Worm (Caenorhabditis elegans) whole organism, L3 larva: Measurements from ENCODE around the gene yju-2.

Source experiments
- R02D3.7 ChIP-seq: fragments of 150-350 bp; optimal IDR thresholded peaks from 2 replicates; lab custom pipeline; 2014; ENCODE audit warnings: missing biosample characterization, missing genetic modification characterization
- ZK546.5 ChIP-seq: sonication (generic microtip); optimal IDR thresholded peaks from 2 replicates; lab custom pipeline; 2017; ENCODE audit warnings: missing biosample characterization, missing genetic modification characterization
- aly-2 ChIP-seq: fragments of 150-350 bp; optimal IDR thresholded peaks from 2 replicates; lab custom pipeline; 2014; ENCODE audit warnings: missing biosample characterization, missing genetic modification characterization
- ama-1 ChIP-seq: fragments of 150-350 bp; optimal IDR thresholded peaks from 2 replicates; lab custom pipeline; 2018
- ceh-16 ChIP-seq: sonication (generic microtip); optimal IDR thresholded peaks from 2 replicates; lab custom pipeline; 2017; ENCODE audit warnings: missing biosample characterization, missing genetic modification characterization
- ceh-28 ChIP-seq: fragments of 150-350 bp; optimal IDR thresholded peaks from 2 replicates; lab custom pipeline; 2014; ENCODE audit warnings: missing biosample characterization, missing genetic modification reagents, missing genetic modification characterization
- ceh-82 ChIP-seq: fragments of 150-350 bp; optimal IDR thresholded peaks from 2 replicates; lab custom pipeline; 2014; ENCODE audit warnings: missing biosample characterization, missing genetic modification characterization
- ceh-9 ChIP-seq: sonication (generic microtip); optimal IDR thresholded peaks from 2 replicates; lab custom pipeline; 2018; ENCODE audit warnings: missing biosample characterization, missing genetic modification characterization
- daf-12 ChIP-seq: fragments of 150-350 bp; optimal IDR thresholded peaks from 2 replicates; lab custom pipeline; 2014; ENCODE audit warnings: missing biosample characterization, missing genetic modification reagents, missing genetic modification characterization
- egl-27 ChIP-seq: sonication (generic microtip); optimal IDR thresholded peaks from 4 replicates; lab custom pipeline; 2017; ENCODE audit warnings: missing biosample characterization, missing genetic modification reagents, missing genetic modification characterization
- egl-5 ChIP-seq: fragments of 150-350 bp; optimal IDR thresholded peaks from 2 replicates; lab custom pipeline; 2017; ENCODE audit warnings: missing biosample characterization, missing genetic modification reagents, missing genetic modification characterization, inconsistent platforms
- elt-1 ChIP-seq: fragments of 150-350 bp; optimal IDR thresholded peaks from 2 replicates; lab custom pipeline; 2014; ENCODE audit warnings: missing biosample characterization, missing genetic modification characterization
- elt-3 ChIP-seq, 3 experiments: fragments of 150-350 bp in 1 of 3; sonication (generic microtip) in 2 of 3; optimal IDR thresholded peaks; 2 replicates in 2 of 3; 4 replicates in 1 of 3; lab custom pipeline; 2014 to 2017; ENCODE audit warnings: missing biosample characterization in 3 of 3, missing genetic modification characterization in 3 of 3
- eor-1 ChIP-seq, 2 experiments: fragments of 150-350 bp; optimal IDR thresholded peaks; 2 replicates each; lab custom pipeline; 2014 to 2018; ENCODE audit warnings: missing biosample characterization in 2 of 2, missing genetic modification characterization in 2 of 2
- fkh-10 ChIP-seq: sonication (generic microtip); optimal IDR thresholded peaks from 2 replicates; lab custom pipeline; 2017; ENCODE audit warnings: missing biosample characterization, missing genetic modification reagents, missing genetic modification characterization
- fkh-2 ChIP-seq: fragments of 150-350 bp; optimal IDR thresholded peaks from 2 replicates; lab custom pipeline; 2014; ENCODE audit warnings: missing biosample characterization, missing genetic modification reagents, missing genetic modification characterization
- fos-1 ChIP-seq: fragments of 150-350 bp; optimal IDR thresholded peaks from 2 replicates; lab custom pipeline; 2014; ENCODE audit warnings: missing biosample characterization, missing genetic modification characterization
- jun-1 ChIP-seq: fragments of 150-350 bp; optimal IDR thresholded peaks from 2 replicates; lab custom pipeline; 2014; ENCODE audit warnings: missing biosample characterization, missing genetic modification reagents, missing genetic modification characterization
- lin-15B ChIP-seq: fragments of 150-350 bp; optimal IDR thresholded peaks from 2 replicates; lab custom pipeline; 2014; ENCODE audit warnings: missing biosample characterization, missing genetic modification characterization
- lin-39 ChIP-seq: fragments of 150-350 bp; optimal IDR thresholded peaks from 2 replicates; lab custom pipeline; 2018; ENCODE audit warnings: missing biosample characterization, missing genetic modification reagents, missing genetic modification characterization
- lsy-12 ChIP-seq: sonication (generic microtip); optimal IDR thresholded peaks from 2 replicates; lab custom pipeline; 2016; ENCODE audit warnings: mild to moderate bottlenecking, missing genetic modification characterization, missing compliant biosample characterization
- mdl-1 ChIP-seq: fragments of 150-350 bp; optimal IDR thresholded peaks from 2 replicates; lab custom pipeline; 2014; ENCODE audit warnings: missing biosample characterization, missing genetic modification characterization
- mml-1 ChIP-seq: fragments of 150-350 bp; sonication (generic microtip); optimal IDR thresholded peaks from 3 replicates; lab custom pipeline; 2014; ENCODE audit warnings: missing biosample characterization, missing genetic modification characterization
- nfya-1 ChIP-seq: sonication (generic microtip); optimal IDR thresholded peaks from 2 replicates; lab custom pipeline; 2017; ENCODE audit warnings: missing genetic modification characterization, mild to moderate bottlenecking, missing compliant biosample characterization, antibody characterized with exemption, moderate library complexity; ENCODE audit not compliant: insufficient read depth
- nhr-11 ChIP-seq: fragments of 150-350 bp; optimal IDR thresholded peaks from 2 replicates; lab custom pipeline; 2014; ENCODE audit warnings: missing biosample characterization, missing genetic modification characterization
- nhr-12 ChIP-seq: fragments of 150-350 bp; optimal IDR thresholded peaks from 2 replicates; lab custom pipeline; 2014; ENCODE audit warnings: missing biosample characterization, missing genetic modification characterization
- nhr-23 ChIP-seq: fragments of 150-350 bp; optimal IDR thresholded peaks from 2 replicates; lab custom pipeline; 2014; ENCODE audit warnings: missing biosample characterization, missing genetic modification reagents, missing genetic modification characterization
- nhr-237 ChIP-seq: fragments of 150-350 bp; optimal IDR thresholded peaks from 2 replicates; lab custom pipeline; 2014; ENCODE audit warnings: missing biosample characterization, missing genetic modification characterization
- nhr-25 ChIP-seq: sonication (generic microtip); optimal IDR thresholded peaks from 2 replicates; lab custom pipeline; 2017; ENCODE audit warnings: missing biosample characterization, missing genetic modification characterization
- nhr-28 ChIP-seq: fragments of 150-350 bp; optimal IDR thresholded peaks from 2 replicates; lab custom pipeline; 2014; ENCODE audit warnings: missing biosample characterization, missing genetic modification characterization
- nhr-67 ChIP-seq: fragments of 150-350 bp; optimal IDR thresholded peaks from 2 replicates; lab custom pipeline; 2014; ENCODE audit warnings: missing biosample characterization, missing genetic modification characterization
- nhr-76 ChIP-seq: fragments of 150-350 bp; sonication (generic microtip); optimal IDR thresholded peaks from 5 replicates; lab custom pipeline; 2014; ENCODE audit warnings: missing biosample characterization, missing genetic modification characterization
- nhr-77 ChIP-seq: fragments of 150-350 bp; optimal IDR thresholded peaks from 2 replicates; lab custom pipeline; 2014; ENCODE audit warnings: missing biosample characterization, missing genetic modification characterization
- pha-4 ChIP-seq: fragments of 150-350 bp; optimal IDR thresholded peaks from 2 replicates; lab custom pipeline; 2014; ENCODE audit warnings: missing biosample characterization, missing genetic modification reagents, missing genetic modification characterization
- pqm-1 ChIP-seq: fragments of 150-350 bp; optimal IDR thresholded peaks from 2 replicates; lab custom pipeline; 2017; ENCODE audit warnings: missing biosample characterization, missing genetic modification characterization, inconsistent platforms
- snpc-4 ChIP-seq: fragments of 150-350 bp; optimal IDR thresholded peaks from 2 replicates; lab custom pipeline; 2014; ENCODE audit warnings: missing biosample characterization, missing genetic modification characterization
- tbx-2 ChIP-seq: sonication (generic microtip); optimal IDR thresholded peaks from 2 replicates; lab custom pipeline; 2016; ENCODE audit warnings: mild to moderate bottlenecking, missing genetic modification characterization, missing compliant biosample characterization
- unc-39 ChIP-seq: sonication (generic microtip); optimal IDR thresholded peaks from 4 replicates; lab custom pipeline; 2017; ENCODE audit warnings: missing biosample characterization, missing genetic modification characterization
- unc-62 ChIP-seq: fragments of 150-350 bp; sonication (generic microtip); optimal IDR thresholded peaks from 4 replicates; lab custom pipeline; 2014; ENCODE audit warnings: missing biosample characterization, missing genetic modification reagents, missing genetic modification characterization
- zag-1 ChIP-seq: fragments of 150-350 bp; optimal IDR thresholded peaks from 2 replicates; lab custom pipeline; 2014; ENCODE audit warnings: missing biosample characterization, missing genetic modification characterization
- ztf-11 ChIP-seq: fragments of 150-350 bp; optimal IDR thresholded peaks from 2 replicates; lab custom pipeline; 2014; ENCODE audit warnings: missing biosample characterization, missing genetic modification characterization
- ztf-4 ChIP-seq: fragments of 150-350 bp; optimal IDR thresholded peaks from 2 replicates; lab custom pipeline; 2014; ENCODE audit warnings: missing biosample characterization, missing genetic modification characterization

yju-2 gene

DNA sequence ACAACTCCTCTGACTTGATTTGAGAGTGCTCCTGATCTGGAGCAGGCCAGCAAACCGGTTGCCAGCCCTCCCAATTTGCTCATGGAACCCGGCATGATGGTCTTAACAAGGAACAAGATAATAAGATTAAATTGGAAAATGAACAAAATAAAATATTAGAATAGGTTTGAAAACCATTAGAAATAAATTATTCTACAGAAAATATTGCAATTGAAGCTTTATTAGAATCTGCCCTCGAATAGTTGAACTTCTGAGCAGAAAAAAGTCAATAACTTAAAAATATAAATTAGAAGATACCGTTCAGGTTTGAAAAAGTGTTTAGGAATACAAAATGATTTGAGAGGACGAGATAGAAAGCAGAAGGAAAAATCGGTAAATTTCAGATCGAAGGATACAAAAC is 25.4 kb upstream of the yju-2 start, which contains the start of gene nuo-4:
Gene nuo-4 (minus strand): TSS at position 101 of the 400 bp plus-strand sequence.
- TF ChIP-seq ZK546.5 (tag; lab: Kevin White, UChicago) = no peak
- TF ChIP-seq zag-1 (tag; lab: Kevin White, UChicago) = no peak

DNA sequence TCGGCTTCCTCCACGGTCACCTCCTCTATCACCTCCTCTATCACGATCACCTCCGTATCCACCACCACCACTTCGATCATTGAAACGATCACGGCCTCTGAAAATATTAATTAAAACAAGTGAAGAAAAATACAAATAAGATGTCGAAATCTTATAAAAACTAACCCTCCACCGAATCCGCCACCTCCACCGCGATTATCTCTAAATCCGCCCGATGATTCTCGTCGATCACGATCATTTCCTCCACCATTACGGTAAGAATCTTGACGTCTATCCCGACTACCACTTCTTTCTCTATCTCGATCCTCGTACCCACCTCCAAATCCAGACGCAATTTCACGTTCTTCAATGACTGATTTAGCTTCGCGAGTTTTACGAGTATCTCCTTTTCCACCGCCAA is 24.9 kb upstream of the yju-2 start:
- TF ChIP-seq ceh-82 (no peak), egl-5 (tag; lab: Kevin White, UChicago) (no peak), nhr-237 (tag; lab: Kevin White, UChicago) (no peak), elt-1 (tag; lab: Kevin White, UChicago) (no peak), elt-3 (tag; optimal IDR thresholded peaks at IDR 0.05; lab: Kevin White, UChicago) (no peak), ztf-11 (tag; lab: Kevin White, UChicago) (no peak), ama-1 (lab: Kevin White, UChicago) (no peak), jun-1 (no peak), nhr-77 (tag; lab: Kevin White, UChicago) (no peak), lin-15B (tag; lab: Kevin White, UChicago) (no peak), fkh-10 (GFP tag; lab: Kevin White, UChicago) (no peak), eor-1 (tag; optimal IDR thresholded peaks at IDR 0.05; lab: Kevin White, UChicago) (no peak), unc-62 (GFP tag; lab: Kevin White, UChicago) (no peak), aly-2 (tag; lab: Kevin White, UChicago) (no peak), ZK546.5 (tag; lab: Kevin White, UChicago) (no peak), egl-27 (tag; lab: Kevin White, UChicago) (no peak), fkh-2 (no peak), R02D3.7 (tag; lab: Kevin White, UChicago) (no peak)

DNA sequence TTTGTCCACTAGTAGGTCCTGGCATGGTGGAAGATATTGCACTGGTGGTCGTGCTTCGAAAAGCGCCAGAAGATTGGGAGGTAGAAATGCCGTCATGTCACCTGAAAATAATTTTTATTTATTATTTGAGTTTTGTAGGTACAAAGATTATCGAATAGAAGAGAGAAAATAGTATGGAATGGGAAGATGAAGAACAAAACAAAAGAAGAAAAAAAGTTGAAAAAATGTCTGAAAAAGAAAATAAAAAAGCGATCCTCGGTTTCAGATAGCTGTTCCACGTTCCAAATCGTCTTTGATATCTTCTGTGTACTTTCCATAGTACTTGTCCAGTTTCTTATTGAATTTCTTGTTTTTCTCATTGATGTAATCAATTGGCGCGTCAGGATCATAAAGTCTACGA is 23.1 kb upstream of the yju-2 start, which contains the start of gene rnp-7:
Gene rnp-7 (minus strand): TSS at position 101 of the 400 bp plus-strand sequence.
- TF ChIP-seq nhr-67 (no peak), lsy-12 (no peak), lin-39 (tag; lab: Kevin White, UChicago) (no peak), nhr-23 (tag; lab: Kevin White, UChicago) (no peak), pqm-1 (tag; lab: Kevin White, UChicago) (no peak), ceh-28 (no peak), ceh-9 (tag; lab: Kevin White, UChicago) (no peak), jun-1 (no peak), aly-2 (tag; lab: Kevin White, UChicago) (no peak), elt-1 (tag; lab: Kevin White, UChicago) (no peak), tbx-2 (tag; lab: Kevin White, UChicago) (no peak), egl-5 (tag; lab: Kevin White, UChicago) (no peak), zag-1 (tag; lab: Kevin White, UChicago) (no peak), nhr-12 (tag; lab: Kevin White, UChicago) (no peak), fos-1 (tag; lab: Kevin White, UChicago) (no peak), ztf-4 (tag; lab: Kevin White, UChicago) (no peak), nhr-77 (tag; lab: Kevin White, UChicago) (no peak), ceh-82 (no peak)

DNA sequence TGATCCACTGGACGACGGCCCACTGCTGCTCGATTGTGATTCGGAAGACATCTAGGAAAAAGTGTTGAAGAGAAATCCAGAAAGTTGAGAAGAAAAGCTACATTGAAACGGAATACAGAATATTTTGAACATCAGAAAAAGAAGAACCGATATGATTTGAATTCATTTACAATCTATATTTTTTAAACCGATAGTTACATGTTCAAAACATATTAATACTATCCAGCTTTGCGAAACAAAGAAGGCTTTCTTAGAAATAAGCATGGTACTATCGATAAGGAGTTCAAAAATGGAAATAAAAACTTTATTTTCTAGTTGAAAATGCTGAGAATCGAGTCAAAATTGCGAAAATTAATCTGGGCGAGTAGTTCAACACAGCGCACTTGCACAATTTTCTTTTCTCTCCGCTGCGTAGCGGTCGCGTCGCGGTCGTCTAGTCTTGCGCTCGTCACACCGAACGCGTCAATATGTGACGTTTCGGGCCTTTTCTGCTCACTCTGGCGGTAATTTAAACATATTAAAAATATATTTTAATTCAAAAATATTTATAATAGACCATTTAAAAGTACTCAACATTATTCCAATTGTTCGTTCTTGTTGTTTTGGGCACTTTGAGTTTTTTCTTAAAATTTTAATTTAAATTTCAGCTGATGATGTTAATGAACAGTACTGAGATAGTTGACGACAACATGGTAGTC is 21.9 kb upstream of the yju-2 start, which contains the start of the genes syf-2 and K04G7.1:
Gene syf-2 (minus strand): TSS at position 51 of the 698 bp plus-strand sequence.
Gene K04G7.1 (plus strand): TSS at position 648 of the 698 bp plus-strand sequence.
- TF ChIP-seq tbx-2 (tag; lab: Kevin White, UChicago) (peak; percentile 61), aly-2 (tag; lab: Kevin White, UChicago) (no peak), fos-1 (tag; lab: Kevin White, UChicago) (no peak), ama-1 (lab: Kevin White, UChicago) (peak; percentile 43), nhr-23 (tag; lab: Kevin White, UChicago) (peak; percentile 94), eor-1 (tag; optimal IDR thresholded peaks at IDR 0.05; lab: Kevin White, UChicago) (no peak), unc-62 (GFP tag; lab: Kevin White, UChicago) (peak; percentile 53), lsy-12 (peak; percentile 78), R02D3.7 (tag; lab: Kevin White, UChicago) (peak; percentile 76), lin-15B (tag; lab: Kevin White, UChicago) (peak; percentile 99), pqm-1 (tag; lab: Kevin White, UChicago) (peak; percentile 29), nhr-77 (tag; lab: Kevin White, UChicago) (no peak), mml-1 (tag; lab: Kevin White, UChicago) (no peak), nhr-25 (tag; lab: Kevin White, UChicago) (peak; percentile 76), ceh-82 (peak; percentile 47), nhr-28 (tag; lab: Kevin White, UChicago) (no peak), pha-4 (tag; lab: Kevin White, UChicago) (peak; percentile 95), lin-39 (tag; lab: Kevin White, UChicago) (peak; percentile 91), nhr-76 (no peak), unc-39 (tag; lab: Kevin White, UChicago) (no peak), egl-27 (tag; lab: Kevin White, UChicago) (peak; percentile 92), ztf-4 (tag; lab: Kevin White, UChicago) (no peak), zag-1 (tag; lab: Kevin White, UChicago) (no peak), ztf-11 (tag; lab: Kevin White, UChicago) (no peak), daf-12 (tag; lab: Kevin White, UChicago) (no peak), nhr-11 (tag; lab: Kevin White, UChicago) (no peak), snpc-4 (tag; lab: Kevin White, UChicago) (peak; percentile 90), nfya-1 (tag; lab: Kevin White, UChicago) (peak; percentile 94), nhr-67 (no peak), ceh-9 (tag; lab: Kevin White, UChicago) (no peak), mdl-1 (tag; lab: Kevin White, UChicago) (no peak), ceh-28 (peak; percentile 72), ceh-16 (tag; lab: Kevin White, UChicago) (no peak), nhr-12 (tag; lab: Kevin White, UChicago) (no peak)
